Fruit fly (Drosophila melanogaster): Measurements from ENCODE around the gene mbc.

- TF ChIP-seq CG8478 (optimal IDR thresholded peaks at IDR 0.05) (no peak), CTCF (optimal IDR thresholded peaks at IDR 0.05) (no peak)
Measured at dm6 chr3R:23786768-23787631, 5.4 kb downstream of the mbc start.

Data from S2 (cell line).